Worm (Caenorhabditis elegans) whole organism, L2 larva: ENCODE results near the gene F16G10.1.

Experiments
- nhr-10 ChIP-seq: sonication (generic microtip); optimal IDR thresholded peaks from 2 replicates; lab custom pipeline; 2017; ENCODE audit warnings: missing biosample characterization, missing genetic modification characterization
- unc-39 ChIP-seq: fragments of 150-350 bp; optimal IDR thresholded peaks from 2 replicates; lab custom pipeline; 2014; ENCODE audit warnings: missing biosample characterization, missing genetic modification characterization

- TF ChIP-seq nhr-10 (tag; lab: Kevin White, UChicago), result no peak
- TF ChIP-seq unc-39 (tag; lab: Kevin White, UChicago), result no peak
Measured at ce11 chrII:2395864-2396263, 8.2 kb upstream of the F16G10.1 start, which contains the start of gene F16G10.13.
